Worm (Caenorhabditis elegans) whole organism, midembryonic: ENCODE results near the gene irld-7.

Experiments
- cog-1 ChIP-seq: sonication (generic microtip); optimal IDR thresholded peaks from 2 replicates; lab custom pipeline; 2016; ENCODE audit warnings: missing genetic modification characterization, missing compliant biosample characterization
- flt-1 ChIP-seq: fragments of 200-800 bp; sonication (Bioruptor generic); IDR thresholded peaks from 2 replicates; pipeline ENCODE4 v1.3.6; 2022; ENCODE audit warnings: missing genetic modification characterization, missing compliant biosample characterization

- no peak for TF ChIP-seq flt-1 (GFP tag; lab: Robert Waterston, UW)
- TF ChIP-seq cog-1 (tag; lab: Kevin White, UChicago): no peak
Observed at ce11 chrIV:6607059-6607458, 16.9 kb downstream of the irld-7 start.
